Worm (Caenorhabditis elegans) whole organism, L2 larva: ENCODE results near the gene F10D2.8.

Source experiments
- C34F6.9 ChIP-seq: fragments of 150-350 bp; optimal IDR thresholded peaks from 2 replicates; lab custom pipeline; 2014; ENCODE audit warnings: missing biosample characterization, missing genetic modification characterization
- ZK546.5 ChIP-seq: sonication (generic microtip); optimal IDR thresholded peaks from 2 replicates; lab custom pipeline; 2017; ENCODE audit warnings: missing biosample characterization, missing genetic modification characterization
- alr-1 ChIP-seq: fragments of 150-350 bp; optimal IDR thresholded peaks from 2 replicates; lab custom pipeline; 2014; ENCODE audit warnings: missing biosample characterization, missing genetic modification characterization
- aly-2 ChIP-seq: fragments of 150-350 bp; optimal IDR thresholded peaks from 2 replicates; lab custom pipeline; 2014; ENCODE audit warnings: missing biosample characterization, missing genetic modification characterization
- crh-2 ChIP-seq: sonication (generic microtip); optimal IDR thresholded peaks from 2 replicates; lab custom pipeline; 2017; ENCODE audit warnings: missing biosample characterization, missing genetic modification characterization
- egl-27 ChIP-seq: sonication (generic microtip); optimal IDR thresholded peaks from 3 replicates; lab custom pipeline; 2017; ENCODE audit warnings: missing biosample characterization, missing genetic modification reagents, missing genetic modification characterization
- elt-1 ChIP-seq: fragments of 150-350 bp; optimal IDR thresholded peaks from 2 replicates; lab custom pipeline; 2014; ENCODE audit warnings: missing biosample characterization, missing genetic modification characterization
- elt-3 ChIP-seq: sonication (generic microtip); optimal IDR thresholded peaks from 2 replicates; lab custom pipeline; 2017; ENCODE audit warnings: missing biosample characterization, missing genetic modification characterization
- fos-1 ChIP-seq: fragments of 150-350 bp; optimal IDR thresholded peaks from 2 replicates; lab custom pipeline; 2014; ENCODE audit warnings: missing biosample characterization, missing genetic modification characterization
- gmeb-1 ChIP-seq: fragments of 150-350 bp; optimal IDR thresholded peaks from 2 replicates; lab custom pipeline; 2014; ENCODE audit warnings: missing biosample characterization, missing genetic modification characterization
- lin-13 ChIP-seq: fragments of 150-350 bp; optimal IDR thresholded peaks from 2 replicates; lab custom pipeline; 2014; ENCODE audit warnings: missing biosample characterization, missing genetic modification reagents, missing genetic modification characterization
- lsy-2 ChIP-seq, 2 experiments: fragments of 150-350 bp in 1 of 2; sonication (generic microtip) in 1 of 2; optimal IDR thresholded peaks; 2 replicates each; lab custom pipeline; 2014 to 2017; ENCODE audit warnings: missing biosample characterization in 2 of 2, missing genetic modification characterization in 2 of 2
- mbf-1 ChIP-seq: sonication (generic microtip); optimal IDR thresholded peaks from 2 replicates; lab custom pipeline; 2017; ENCODE audit warnings: missing biosample characterization, missing genetic modification characterization
- nhr-10 ChIP-seq: sonication (generic microtip); optimal IDR thresholded peaks from 2 replicates; lab custom pipeline; 2017; ENCODE audit warnings: missing biosample characterization, missing genetic modification characterization
- nhr-11 ChIP-seq: fragments of 150-350 bp; optimal IDR thresholded peaks from 2 replicates; lab custom pipeline; 2014; ENCODE audit warnings: missing biosample characterization, missing genetic modification characterization
- nhr-12 ChIP-seq: fragments of 150-350 bp; optimal IDR thresholded peaks from 2 replicates; lab custom pipeline; 2014; ENCODE audit warnings: missing biosample characterization, missing genetic modification characterization
- nhr-129 ChIP-seq: fragments of 150-350 bp; optimal IDR thresholded peaks from 2 replicates; lab custom pipeline; 2014; ENCODE audit warnings: missing biosample characterization, missing genetic modification characterization
- nhr-21 ChIP-seq: fragments of 150-350 bp; optimal IDR thresholded peaks from 2 replicates; lab custom pipeline; 2014; ENCODE audit warnings: missing biosample characterization, missing genetic modification characterization
- nhr-23 ChIP-seq: fragments of 150-350 bp; optimal IDR thresholded peaks from 2 replicates; lab custom pipeline; 2014; ENCODE audit warnings: missing biosample characterization, missing genetic modification reagents, missing genetic modification characterization
- nhr-237 ChIP-seq: fragments of 150-350 bp; optimal IDR thresholded peaks from 2 replicates; lab custom pipeline; 2014; ENCODE audit warnings: missing biosample characterization, missing genetic modification characterization
- nhr-25 ChIP-seq: fragments of 150-350 bp; sonication (generic microtip); optimal IDR thresholded peaks from 3 replicates; lab custom pipeline; 2014; ENCODE audit warnings: missing biosample characterization, missing genetic modification characterization
- nhr-6 ChIP-seq: fragments of 150-350 bp; optimal IDR thresholded peaks from 2 replicates; lab custom pipeline; 2014; ENCODE audit warnings: missing biosample characterization, missing genetic modification characterization
- nhr-77 ChIP-seq: fragments of 150-350 bp; optimal IDR thresholded peaks from 2 replicates; lab custom pipeline; 2014; ENCODE audit warnings: missing biosample characterization, missing genetic modification characterization
- peb-1 ChIP-seq: fragments of 150-350 bp; optimal IDR thresholded peaks from 2 replicates; lab custom pipeline; 2014; ENCODE audit warnings: missing biosample characterization, missing genetic modification characterization
- sma-3 ChIP-seq: sonication (generic microtip); optimal IDR thresholded peaks from 2 replicates; lab custom pipeline; 2016; ENCODE audit warnings: missing genetic modification reagents, missing genetic modification characterization, missing compliant biosample characterization
- sma-9 ChIP-seq, 2 experiments: fragments of 150-350 bp in 1 of 2; sonication (generic microtip) in 1 of 2; optimal IDR thresholded peaks; 2 replicates each; lab custom pipeline; 2014 to 2016; ENCODE audit warnings: missing genetic modification characterization in 2 of 2, mild to moderate bottlenecking in 1 of 2, missing biosample characterization in 1 of 2, missing compliant biosample characterization in 1 of 2, missing genetic modification reagents in 1 of 2, moderate library complexity in 1 of 2
- snpc-4 ChIP-seq: fragments of 150-350 bp; optimal IDR thresholded peaks from 2 replicates; lab custom pipeline; 2014; ENCODE audit warnings: missing biosample characterization, missing genetic modification characterization
- unc-39 ChIP-seq: fragments of 150-350 bp; optimal IDR thresholded peaks from 2 replicates; lab custom pipeline; 2014; ENCODE audit warnings: missing biosample characterization, missing genetic modification characterization
- zag-1 ChIP-seq: fragments of 150-350 bp; optimal IDR thresholded peaks from 2 replicates; lab custom pipeline; 2014; ENCODE audit warnings: missing biosample characterization, missing genetic modification characterization
- ztf-1 ChIP-seq: fragments of 200-800 bp; sonication (Bioruptor generic); conservative IDR thresholded peaks from 2 replicates; pipeline ENCODE4 v1.3.6; 2022; ENCODE audit warnings: missing genetic modification characterization, missing compliant biosample characterization
- ztf-11 ChIP-seq: sonication (generic microtip); optimal IDR thresholded peaks from 2 replicates; lab custom pipeline; 2017; ENCODE audit warnings: missing biosample characterization, missing genetic modification characterization
- ztf-4 ChIP-seq: fragments of 150-350 bp; optimal IDR thresholded peaks from 2 replicates; lab custom pipeline; 2014; ENCODE audit warnings: missing biosample characterization, missing genetic modification characterization

F10D2.8 gene

ce11 chrV:7140368-7140767 lies 10.1 kb downstream of the F10D2.8 start:
- TF ChIP-seq sma-9 (GFP tag; optimal IDR thresholded peaks at IDR 0.05; lab: Kevin White, UChicago) (peak; percentile 24), sma-9 (tag; optimal IDR thresholded peaks at IDR 0.05; lab: Kevin White, UChicago) (no peak), elt-3 (tag; lab: Kevin White, UChicago) (no peak), C34F6.9 (no peak)
- TF ChIP-seq, all 48 proteins: peak for 1

ce11 chrV:7138320-7138719 lies 12.2 kb downstream of the F10D2.8 start, which contains the start of gene str-112:
Gene str-112 (minus strand): TSS chrV:7138420.
- TF ChIP-seq nhr-11 (tag; lab: Kevin White, UChicago), result no peak
- TF ChIP-seq egl-27, result no peak
- TF ChIP-seq aly-2, result no peak
- TF ChIP-seq nhr-6 (tag; lab: Kevin White, UChicago), result no peak
- TF ChIP-seq lsy-2 (tag; optimal IDR thresholded peaks at IDR 0.05; lab: Kevin White, UChicago), result no peak
- no peak for TF ChIP-seq ztf-4
- TF ChIP-seq ztf-11 (tag; lab: Kevin White, UChicago), result no peak
- TF ChIP-seq peb-1 (tag; lab: Kevin White, UChicago), result no peak
- TF ChIP-seq mbf-1 (tag; lab: Kevin White, UChicago), result no peak
- no peak for TF ChIP-seq nhr-77 (tag; lab: Kevin White, UChicago)
- no peak for TF ChIP-seq elt-1
- TF ChIP-seq ZK546.5 (tag; lab: Kevin White, UChicago), result no peak
- no peak for TF ChIP-seq nhr-25 (tag; lab: Kevin White, UChicago)
- no peak for TF ChIP-seq unc-39 (tag; lab: Kevin White, UChicago)
- TF ChIP-seq alr-1, result no peak
- TF ChIP-seq, all 48 proteins: peak for 0

- TF ChIP-seq sma-9 (GFP tag; optimal IDR thresholded peaks at IDR 0.05; lab: Kevin White, UChicago) (no peak), sma-9 (tag; optimal IDR thresholded peaks at IDR 0.05; lab: Kevin White, UChicago) (no peak), peb-1 (tag; lab: Kevin White, UChicago) (no peak), crh-2 (tag; lab: Kevin White, UChicago) (no peak), nhr-11 (tag; lab: Kevin White, UChicago) (no peak), ztf-1 (GFP tag; lab: Robert Waterston, UW) (no peak), snpc-4 (tag; lab: Kevin White, UChicago) (no peak)
- TF ChIP-seq, all 48 proteins: peak for 0
Observed at ce11 chrV:7136859-7137258, 13.7 kb downstream of the F10D2.8 start.

- TF ChIP-seq nhr-6 (tag; lab: Kevin White, UChicago) (no peak), zag-1 (tag; lab: Kevin White, UChicago) (no peak), unc-39 (tag; lab: Kevin White, UChicago) (no peak), nhr-77 (tag; lab: Kevin White, UChicago) (no peak), nhr-23 (tag; lab: Kevin White, UChicago) (no peak), peb-1 (tag; lab: Kevin White, UChicago) (no peak), nhr-129 (tag; lab: Kevin White, UChicago) (no peak)
Observed at ce11 chrV:7133963-7134362, 16.6 kb downstream of the F10D2.8 start, which contains the start of gene F10D2.16. Gene F10D2.16 (plus strand): TSS chrV:7134263.

ce11 chrV:7132248-7132647 lies 18.3 kb downstream of the F10D2.8 start, which contains the start of gene sre-10:
Gene sre-10 (plus strand): TSS chrV:7132548.
- TF ChIP-seq nhr-237 (tag; lab: Kevin White, UChicago) (no peak), lsy-2 (tag; optimal IDR thresholded peaks at IDR 0.05; lab: Kevin White, UChicago) (no peak), lin-13 (GFP tag; lab: Kevin White, UChicago) (no peak), gmeb-1 (tag; lab: Kevin White, UChicago) (no peak), nhr-25 (tag; lab: Kevin White, UChicago) (no peak), fos-1 (tag; lab: Kevin White, UChicago) (no peak), nhr-21 (no peak), nhr-23 (tag; lab: Kevin White, UChicago) (no peak), nhr-10 (tag; lab: Kevin White, UChicago) (no peak), snpc-4 (tag; lab: Kevin White, UChicago) (no peak), nhr-11 (tag; lab: Kevin White, UChicago) (no peak), nhr-12 (no peak), ztf-11 (tag; lab: Kevin White, UChicago) (no peak), elt-1 (no peak), C34F6.9 (no peak)

ce11 chrV:7130974-7131373 lies 19.5 kb downstream of the F10D2.8 start, which contains the start of gene srx-36:
Gene srx-36 (minus strand): TSS chrV:7131074.
- no peak for TF ChIP-seq lin-13 (GFP tag; lab: Kevin White, UChicago)
- no peak for TF ChIP-seq sma-3 (GFP tag; lab: Kevin White, UChicago)
- no peak for TF ChIP-seq nhr-237 (tag; lab: Kevin White, UChicago)
- TF ChIP-seq, all 48 proteins: peak for 0
